Fruit fly (Drosophila melanogaster): ENCODE results near the gene CG45545.

Gene CG45545

DNA sequence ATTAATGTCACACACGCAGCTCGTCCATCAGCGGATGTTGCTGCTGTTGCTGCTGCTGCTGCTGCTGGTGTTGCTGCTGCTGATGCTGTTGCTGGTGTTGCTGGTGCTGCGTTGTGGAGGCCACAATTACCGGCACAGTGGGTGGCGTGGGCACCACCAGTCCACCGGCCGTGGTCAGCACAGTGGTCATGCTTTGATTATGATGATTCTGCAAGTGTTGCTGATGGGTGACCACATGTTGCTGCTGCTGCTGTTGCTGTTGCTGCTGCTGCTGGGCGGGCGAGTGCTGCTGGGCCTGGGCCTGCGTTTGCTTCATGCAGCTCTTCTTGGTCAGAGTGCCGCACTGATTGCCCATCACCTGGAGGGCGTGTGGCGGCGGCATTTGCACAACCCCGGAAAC lies 20.4 kb downstream of the CG45545 start:
- no peak for TF ChIP-seq Sox15 (GFP tag; optimal IDR thresholded peaks at IDR 0.05)
- no peak for TF ChIP-seq CG10631 (GFP tag; optimal IDR thresholded peaks at IDR 0.05)
- TF ChIP-seq CG6276 (GFP tag; optimal IDR thresholded peaks at IDR 0.05) = no peak
- TF ChIP-seq Hr38 (GFP tag; optimal IDR thresholded peaks at IDR 0.05) = no peak

DNA sequence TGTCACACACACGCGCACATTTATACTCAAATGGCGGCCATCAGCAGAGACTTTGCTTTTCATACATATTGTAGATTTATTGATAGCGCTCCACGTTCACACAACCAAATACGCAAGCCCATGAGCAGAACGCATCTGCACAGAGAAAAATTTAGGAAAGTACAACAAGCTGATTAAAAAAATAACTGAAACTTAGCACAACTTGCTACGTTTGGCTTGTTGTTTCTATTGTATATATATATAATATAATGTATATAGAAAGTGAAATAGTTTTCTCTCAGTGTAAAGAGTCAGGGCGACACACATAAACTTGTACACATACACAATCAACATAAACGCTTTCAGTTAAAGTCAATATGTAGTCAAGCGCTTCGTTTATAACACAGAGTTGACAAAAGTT lies 39.4 kb downstream of the CG45545 start:
- no peak for TF ChIP-seq dsx (GFP tag; optimal IDR thresholded peaks at IDR 0.05; ENCODE audit: poor library complexity, severe bottlenecking)
- TF ChIP-seq achi (GFP tag; optimal IDR thresholded peaks at IDR 0.05) = no peak
- TF ChIP-seq esn (GFP tag; optimal IDR thresholded peaks at IDR 0.05) = no peak
- TF ChIP-seq eg (GFP tag; IDR thresholded peaks at IDR 0.05) = no peak
- peak; percentile 2 for TF ChIP-seq CG32006 (GFP tag; optimal IDR thresholded peaks at IDR 0.05)
- TF ChIP-seq Sox15 (GFP tag; optimal IDR thresholded peaks at IDR 0.05) = no peak

All from whole organism, prepupa.